Fruit fly (Drosophila melanogaster): Measurements from ENCODE around the gene lush.

lush gene

DNA sequence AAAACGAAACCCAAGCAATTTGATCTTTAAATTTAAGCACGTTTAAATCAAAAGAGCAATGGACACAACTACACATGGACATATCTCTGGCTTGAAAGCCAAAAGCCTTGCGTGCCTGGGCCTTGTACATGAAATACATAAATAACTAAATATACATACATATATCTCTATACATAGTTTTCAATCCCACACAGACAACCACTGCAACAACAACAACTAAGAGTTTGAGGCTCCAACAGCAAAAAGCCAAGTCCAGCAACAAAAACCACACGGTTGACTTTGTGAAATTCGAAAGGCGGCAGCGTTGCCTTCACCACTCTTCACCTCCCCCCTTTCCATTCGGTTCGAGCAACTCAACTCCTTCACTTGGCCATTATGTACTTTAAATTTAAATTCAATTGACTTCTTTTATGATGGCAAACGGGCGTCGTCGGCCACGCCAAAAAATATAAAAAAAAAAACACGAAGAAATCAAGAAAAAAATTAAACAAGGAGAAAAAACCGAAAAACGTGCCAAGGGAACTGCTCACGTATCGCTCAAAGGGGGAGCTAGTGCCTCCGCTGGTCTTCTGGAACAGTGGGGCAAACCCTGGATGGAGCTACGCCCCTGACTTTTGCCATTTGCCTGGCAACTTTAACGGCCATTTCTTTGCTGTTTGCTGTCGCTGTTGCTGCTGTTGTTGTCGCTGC, 45.7 kb downstream of the lush start:
- TF ChIP-seq EcR (GFP tag; optimal IDR thresholded peaks at IDR 0.05) (peak in 1 of 2 experiments; percentile 26), Dll (optimal IDR thresholded peaks at IDR 0.05) (no peak)

DNA sequence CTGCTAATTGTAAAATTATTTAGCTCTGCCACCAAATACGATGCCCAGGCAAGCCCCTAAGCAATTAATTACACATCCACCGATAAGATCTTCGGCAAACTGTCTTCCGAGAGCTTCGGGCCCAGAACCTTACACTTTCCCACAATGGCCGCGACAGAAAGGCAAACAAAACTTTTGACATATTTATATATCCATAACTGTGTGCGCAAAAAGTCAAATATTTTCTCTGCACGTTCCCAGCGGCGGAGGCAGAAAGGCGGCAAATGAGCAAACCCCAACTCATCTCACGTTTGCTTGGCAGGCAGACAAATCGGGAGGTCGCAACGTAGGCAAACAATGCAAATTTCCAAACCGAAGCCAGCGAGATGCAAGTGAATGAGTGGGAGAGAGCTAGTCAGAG, 46.7 kb downstream of the lush start:
- TF ChIP-seq EcR (GFP tag; optimal IDR thresholded peaks at IDR 0.05) (no peak), pan (optimal IDR thresholded peaks at IDR 0.05) (no peak), usp (GFP tag; optimal IDR thresholded peaks at IDR 0.05) (no peak), psq (optimal IDR thresholded peaks at IDR 0.05) (no peak), CG8478 (optimal IDR thresholded peaks at IDR 0.05) (no peak), Dll (optimal IDR thresholded peaks at IDR 0.05) (no peak)

DNA sequence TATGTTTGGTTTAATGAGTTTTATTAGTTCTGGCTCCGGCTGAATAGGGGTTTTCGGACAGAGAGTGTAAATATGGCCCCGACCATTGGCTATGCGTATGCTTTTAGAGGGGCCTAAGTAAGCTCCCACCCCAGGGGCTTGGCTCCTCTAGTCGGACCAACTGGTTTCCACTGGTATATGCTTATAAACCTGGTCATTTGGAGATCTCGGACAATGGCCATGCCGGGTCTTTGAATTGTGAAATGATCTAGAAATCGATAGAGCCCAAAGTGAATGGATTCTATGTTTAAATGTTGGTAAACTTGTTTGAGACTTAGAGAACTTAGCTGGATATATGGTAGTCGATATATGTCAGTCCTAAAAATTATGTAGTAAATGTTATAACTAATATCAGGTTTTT, 47.2 kb downstream of the lush start:
- no peak for TF ChIP-seq CG8478 (optimal IDR thresholded peaks at IDR 0.05)
- no peak for TF ChIP-seq psq (optimal IDR thresholded peaks at IDR 0.05)
- no peak for TF ChIP-seq usp (GFP tag; optimal IDR thresholded peaks at IDR 0.05)
- TF ChIP-seq Dll (optimal IDR thresholded peaks at IDR 0.05), result no peak
- no peak for TF ChIP-seq pan (optimal IDR thresholded peaks at IDR 0.05)
- TF ChIP-seq EcR (GFP tag; optimal IDR thresholded peaks at IDR 0.05), result no peak

DNA sequence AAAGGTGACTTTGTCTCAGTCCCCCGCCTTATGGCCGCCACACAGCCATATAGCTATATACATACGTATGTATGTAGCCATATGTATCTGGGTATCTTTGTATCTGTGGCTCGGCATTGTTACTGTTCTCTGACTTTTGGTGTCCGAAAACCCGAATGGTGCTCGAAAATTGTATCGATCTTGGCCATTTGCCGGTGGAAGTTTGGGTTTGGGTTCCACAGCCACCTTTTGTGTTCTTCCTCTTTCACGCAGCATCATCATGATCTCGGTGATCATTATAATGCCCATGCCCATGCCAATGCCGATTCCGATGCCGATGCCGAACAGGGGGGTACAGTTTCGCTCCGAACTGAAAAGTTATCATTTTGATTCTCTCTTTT, 47.9 kb downstream of the lush start:
- TF ChIP-seq EcR (GFP tag; optimal IDR thresholded peaks at IDR 0.05) (no peak), CG8478 (optimal IDR thresholded peaks at IDR 0.05) (no peak), pan (optimal IDR thresholded peaks at IDR 0.05) (no peak), psq (optimal IDR thresholded peaks at IDR 0.05) (no peak), Dll (optimal IDR thresholded peaks at IDR 0.05) (no peak), usp (GFP tag; optimal IDR thresholded peaks at IDR 0.05) (no peak)

DNA sequence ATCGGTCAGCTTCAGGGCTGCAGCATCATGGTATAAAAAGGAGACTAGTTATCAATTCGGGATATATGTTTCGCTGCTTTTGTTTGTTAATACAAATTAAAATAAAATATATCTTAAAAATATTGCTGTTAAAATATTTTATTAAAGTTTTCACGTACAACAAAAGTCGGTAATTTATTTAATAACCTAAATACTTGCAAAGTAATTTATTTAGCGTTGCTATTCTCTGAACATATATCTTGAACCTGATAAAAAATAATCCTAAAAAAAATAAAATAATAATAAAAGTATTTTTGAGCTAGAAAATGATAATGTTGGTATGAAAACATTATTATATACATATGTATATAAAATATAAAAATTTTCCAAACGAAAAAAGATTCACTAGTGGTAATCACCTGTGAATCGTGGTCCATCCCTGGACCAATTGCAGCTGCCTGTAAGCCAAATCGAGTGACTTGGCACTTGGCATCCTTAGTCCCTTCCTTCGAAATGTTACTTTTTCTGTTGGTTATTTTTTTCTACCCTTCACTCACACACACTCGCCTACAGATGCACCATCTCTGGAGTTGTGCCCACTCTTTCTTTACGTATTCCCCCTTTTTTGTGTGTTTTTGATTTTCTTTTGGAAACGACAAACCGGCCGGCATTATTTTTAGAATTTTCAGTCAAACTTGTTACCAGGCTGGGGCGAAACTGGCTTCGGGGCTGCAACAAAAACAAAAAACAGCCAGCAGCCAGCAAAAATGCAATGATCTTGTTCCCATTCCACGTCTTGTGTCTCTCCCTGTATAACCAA, 48.5 kb downstream of the lush start:
- TF ChIP-seq EcR (GFP tag; optimal IDR thresholded peaks at IDR 0.05) (peak in 1 of 2 experiments; percentile 8), Dll (optimal IDR thresholded peaks at IDR 0.05) (no peak)

DNA sequence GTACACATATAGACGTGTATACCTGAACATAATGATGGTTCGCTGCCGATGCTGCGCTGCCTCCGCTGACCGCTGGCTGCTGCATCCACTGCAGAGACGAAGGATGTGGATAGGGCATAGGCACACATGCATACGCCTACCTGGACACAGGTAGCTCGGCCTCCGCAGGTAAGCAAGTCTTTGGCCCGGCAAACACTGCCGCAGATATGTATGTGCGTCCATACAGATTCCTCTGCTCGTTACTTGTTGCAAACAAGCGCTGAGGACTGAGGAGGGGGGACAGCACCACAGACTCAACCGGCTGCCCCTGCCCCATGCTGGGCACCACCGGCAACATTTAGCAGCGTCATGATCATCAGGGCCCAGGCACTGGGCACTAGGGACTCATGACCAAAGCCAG, 49.2 kb downstream of the lush start:
- TF ChIP-seq psq (optimal IDR thresholded peaks at IDR 0.05) (no peak), CG8478 (optimal IDR thresholded peaks at IDR 0.05) (no peak), Dll (optimal IDR thresholded peaks at IDR 0.05) (peak; percentile 45), pan (optimal IDR thresholded peaks at IDR 0.05) (no peak), EcR (GFP tag; optimal IDR thresholded peaks at IDR 0.05) (no peak), usp (GFP tag; optimal IDR thresholded peaks at IDR 0.05) (no peak)

DNA sequence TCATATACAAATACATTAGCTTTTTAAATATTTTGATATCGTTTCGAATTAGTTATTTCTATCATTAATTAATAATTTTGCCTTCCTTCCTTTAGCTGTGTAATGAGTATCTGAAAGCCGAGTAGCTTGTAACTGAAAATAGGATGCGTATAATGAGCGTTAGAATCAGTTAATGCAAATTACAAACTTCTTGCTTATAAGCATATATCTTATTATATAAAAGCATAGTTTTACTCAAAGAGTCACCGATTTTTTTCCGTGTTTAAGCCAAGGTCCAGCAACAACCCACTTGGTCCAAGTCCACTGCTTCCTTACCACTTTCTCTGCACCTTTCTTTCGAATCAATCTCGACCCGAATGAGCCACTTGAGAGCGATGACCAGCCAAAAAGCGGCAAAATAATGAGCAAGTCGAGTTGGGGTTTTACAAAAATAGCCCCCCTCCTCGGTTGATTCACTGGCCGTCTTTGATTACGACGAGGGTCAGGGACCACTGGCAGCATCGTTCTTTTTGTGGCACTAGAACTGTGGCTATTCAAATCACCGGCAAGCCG, 49.9 kb downstream of the lush start:
- TF ChIP-seq psq (optimal IDR thresholded peaks at IDR 0.05), result no peak
- peak; percentile 16 to 50 for TF ChIP-seq EcR (GFP tag; optimal IDR thresholded peaks at IDR 0.05)

All from whole organism.